Worm (Caenorhabditis elegans): ENCODE results near the gene T27A10.5.

DNA sequence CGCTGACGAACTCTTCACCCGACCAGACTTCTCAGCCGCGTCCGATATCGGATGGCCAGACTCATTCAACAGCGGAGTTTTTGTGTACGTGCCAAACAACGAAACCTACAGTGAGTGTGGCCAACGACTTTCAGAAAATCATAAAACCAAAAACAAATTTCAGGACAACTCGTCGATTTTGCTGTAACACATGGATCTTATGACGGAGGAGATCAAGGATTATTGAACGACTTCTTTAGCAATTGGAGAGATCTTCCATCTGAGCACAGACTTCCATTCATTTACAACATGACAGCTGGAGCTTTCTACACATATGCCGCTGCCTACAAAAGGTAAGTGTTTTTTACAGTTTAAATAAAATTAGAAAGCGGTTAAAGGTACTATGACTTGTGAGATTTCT is 35.3 kb downstream of the T27A10.5 start:
- TF ChIP-seq flt-1 (GFP tag; IDR thresholded peaks at IDR 0.05) (no peak), klf-2 (GFP tag; conservative IDR thresholded peaks at IDR 0.05) (no peak), ztf-29 (GFP tag; IDR thresholded peaks at IDR 0.05) (no peak), T22C8.4 (GFP tag; IDR thresholded peaks at IDR 0.05) (no peak), ref-1 (GFP tag; conservative IDR thresholded peaks at IDR 0.05) (no peak), cog-1 (tag; optimal IDR thresholded peaks at IDR 0.05) (no peak)

All from whole organism, midembryonic.